Worm (Caenorhabditis elegans) whole organism, late embryonic: ENCODE data around the gene fbxa-82.

Experiments
- ama-1 ChIP-seq: fragments of 150-350 bp; optimal IDR thresholded peaks from 2 replicates; lab custom pipeline; 2014
- fax-1 ChIP-seq: sonication (generic microtip); optimal IDR thresholded peaks from 2 replicates; lab custom pipeline; 2016; ENCODE audit warnings: missing genotype, missing genetic modification characterization, missing compliant biosample characterization
- hlh-30 ChIP-seq: sonication (generic microtip); optimal IDR thresholded peaks from 2 replicates; lab custom pipeline; 2017; ENCODE audit warnings: antibody characterized with exemption, missing genetic modification characterization, missing compliant biosample characterization; ENCODE audit not compliant: insufficient read depth
- nfya-1 ChIP-seq: sonication (generic microtip); optimal IDR thresholded peaks from 2 replicates; lab custom pipeline; 2017; ENCODE audit warnings: missing genetic modification characterization, mild to moderate bottlenecking, missing compliant biosample characterization, antibody characterized with exemption, moderate library complexity
- pat-9 ChIP-seq: fragments of 200-800 bp; sonication (Bioruptor generic); optimal IDR thresholded peaks from 2 replicates; lab custom pipeline; 2018; ENCODE audit warnings: mild to moderate bottlenecking, missing genetic modification characterization, moderate library complexity, missing compliant biosample characterization
- pha-2 ChIP-seq: sonication (generic microtip); optimal IDR thresholded peaks from 2 replicates; lab custom pipeline; 2017; ENCODE audit warnings: mild to moderate bottlenecking, missing genetic modification characterization, missing compliant biosample characterization
- pqm-1 ChIP-seq: sonication (generic microtip); optimal IDR thresholded peaks from 2 replicates; lab custom pipeline; 2016; ENCODE audit warnings: missing genetic modification characterization, missing compliant biosample characterization
- ref-2 ChIP-seq: sonication (generic microtip); optimal IDR thresholded peaks from 2 replicates; lab custom pipeline; 2016; ENCODE audit warnings: missing genetic modification characterization, missing compliant biosample characterization
- syd-9 ChIP-seq: sonication (generic microtip); optimal IDR thresholded peaks from 2 replicates; lab custom pipeline; 2016; ENCODE audit warnings: mild to moderate bottlenecking, missing genetic modification characterization, moderate library complexity, missing compliant biosample characterization

- TF ChIP-seq ref-2 (no peak), hlh-30 (tag; lab: Kevin White, UChicago) (no peak), pha-2 (tag; lab: Kevin White, UChicago) (no peak), ama-1 (lab: Kevin White, UChicago) (no peak), nfya-1 (tag; lab: Kevin White, UChicago) (no peak), pqm-1 (tag; lab: Kevin White, UChicago) (no peak), fax-1 (tag; lab: Kevin White, UChicago) (no peak), syd-9 (tag; lab: Kevin White, UChicago) (no peak), pat-9 (tag; lab: Kevin White, UChicago) (no peak)
Observed at ce11 chrV:15088613-15089012, 36.3 kb upstream of the fbxa-82 start, which contains the start of gene C01G10.18.
